Worm (Caenorhabditis elegans) whole organism, young adult: ENCODE measurements around the gene C07B5.8.

ENCODE experiments used
- C06A6.2 ChIP-seq: fragments of 200-800 bp; sonication (Bioruptor generic); conservative IDR thresholded peaks from 2 replicates; pipeline ENCODE4 v1.3.6; 2022; ENCODE audit warnings: missing genetic modification characterization, missing compliant biosample characterization
- F49E8.2 ChIP-seq: sonication (generic microtip); optimal IDR thresholded peaks from 3 replicates; lab custom pipeline; 2017; ENCODE audit warnings: missing genetic modification characterization, mild to moderate bottlenecking, missing compliant biosample characterization, antibody characterized with exemption, moderate library complexity; ENCODE audit not compliant: insufficient read depth
- F57A8.1 ChIP-seq: fragments of 200-800 bp; sonication (Bioruptor generic); optimal IDR thresholded peaks from 2 replicates; lab custom pipeline; 2018; ENCODE audit warnings: mild to moderate bottlenecking, missing genetic modification characterization, moderate library complexity, missing compliant biosample characterization
- Y95B8A.8 ChIP-seq: fragments of 200-800 bp; sonication (Bioruptor generic); IDR thresholded peaks from 2 replicates; pipeline ENCODE4 v1.3.6; 2022; ENCODE audit warnings: missing genetic modification reagents, missing genetic modification characterization, missing compliant biosample characterization
- ama-1 ChIP-seq, 3 experiments: fragments of 150-350 bp in 1 of 3; sonication (generic microtip) in 2 of 3; optimal IDR thresholded peaks; 2 replicates each; lab custom pipeline; 2014 to 2018; ENCODE audit warnings: missing biosample characterization in 2 of 3, missing genetic modification characterization in 2 of 3, missing genetic modification reagents in 2 of 3
- atf-7 ChIP-seq: sonication (generic microtip); optimal IDR thresholded peaks from 2 replicates; lab custom pipeline; 2017; ENCODE audit warnings: mild to moderate bottlenecking, missing genetic modification characterization, missing compliant biosample characterization
- bed-1 ChIP-seq: fragments of 200-800 bp; sonication (Bioruptor generic); IDR thresholded peaks from 2 replicates; pipeline ENCODE4 v1.3.6; 2022; ENCODE audit warnings: missing genetic modification reagents, missing genetic modification characterization, missing compliant biosample characterization
- cebp-2 ChIP-seq: fragments of 200-800 bp; sonication (Bioruptor generic); IDR thresholded peaks from 2 replicates; pipeline ENCODE4 v1.3.6; 2022; ENCODE audit warnings: missing genetic modification characterization, missing compliant biosample characterization
- ceh-100 ChIP-seq: fragments of 200-800 bp; sonication (Bioruptor generic); IDR thresholded peaks from 2 replicates; pipeline ENCODE4 v1.3.6; 2022; ENCODE audit warnings: missing genetic modification reagents, missing genetic modification characterization, missing compliant biosample characterization
- ceh-40 ChIP-seq: fragments of 200-800 bp; sonication (Bioruptor generic); IDR thresholded peaks from 2 replicates; pipeline ENCODE4 v1.3.6; 2022; ENCODE audit warnings: missing genetic modification characterization, missing compliant biosample characterization
- ceh-58 ChIP-seq: fragments of 200-800 bp; sonication (Bioruptor generic); IDR thresholded peaks from 2 replicates; pipeline ENCODE4 v1.3.6; 2022; ENCODE audit warnings: missing genetic modification characterization, missing compliant biosample characterization
- die-1 ChIP-seq: sonication (generic microtip); optimal IDR thresholded peaks from 2 replicates; lab custom pipeline; 2016; ENCODE audit warnings: missing genotype, mild to moderate bottlenecking, missing genetic modification characterization, missing compliant biosample characterization
- efl-1 ChIP-seq: fragments of 150-350 bp; optimal IDR thresholded peaks from 2 replicates; lab custom pipeline; 2014; ENCODE audit warnings: missing biosample characterization, missing genetic modification reagents, missing genetic modification characterization
- egl-18 ChIP-seq: fragments of 200-800 bp; sonication (Bioruptor generic); IDR thresholded peaks from 2 replicates; pipeline ENCODE4 v1.3.6; 2022; ENCODE audit warnings: missing genetic modification reagents, missing genetic modification characterization, missing compliant biosample characterization
- ekl-4 ChIP-seq: fragments of 200-800 bp; sonication (Bioruptor generic); IDR thresholded peaks from 2 replicates; pipeline ENCODE4 v1.3.6; 2022; ENCODE audit warnings: missing genetic modification reagents, missing genetic modification characterization, missing compliant biosample characterization
- ets-4 ChIP-seq: fragments of 200-800 bp; sonication (Bioruptor generic); optimal IDR thresholded peaks from 2 replicates; lab custom pipeline; 2018; ENCODE audit warnings: mild to moderate bottlenecking, missing genetic modification characterization, missing compliant biosample characterization
- gei-17 ChIP-seq: fragments of 200-800 bp; sonication (Bioruptor generic); optimal IDR thresholded peaks from 2 replicates; lab custom pipeline; 2018; ENCODE audit warnings: mild to moderate bottlenecking, missing genetic modification characterization, missing compliant biosample characterization
- him-1 ChIP-seq: sonication (generic microtip); optimal IDR thresholded peaks from 2 replicates; lab custom pipeline; 2016; ENCODE audit warnings: missing genotype, missing genetic modification reagents, missing genetic modification characterization, missing compliant biosample characterization
- hlh-26 ChIP-seq: fragments of 200-800 bp; sonication (Bioruptor generic); conservative IDR thresholded peaks from 2 replicates; pipeline ENCODE4 v1.3.6; 2022; ENCODE audit warnings: missing genetic modification reagents, missing genetic modification characterization, missing compliant biosample characterization
- hmg-20 ChIP-seq: fragments of 200-800 bp; sonication (Bioruptor generic); IDR thresholded peaks from 2 replicates; pipeline ENCODE4 v1.3.6; 2022; ENCODE audit warnings: missing genetic modification reagents, missing genetic modification characterization, missing compliant biosample characterization
- mcd-1 ChIP-seq: fragments of 200-800 bp; sonication (Bioruptor generic); IDR thresholded peaks from 2 replicates; pipeline ENCODE4 v1.3.6; 2022; ENCODE audit warnings: missing genetic modification reagents, missing genetic modification characterization, missing compliant biosample characterization
- nfya-1 ChIP-seq: sonication (generic microtip); optimal IDR thresholded peaks from 2 replicates; lab custom pipeline; 2017; ENCODE audit warnings: antibody characterized with exemption, missing compliant biosample characterization, missing genetic modification characterization, borderline replicate concordance; ENCODE audit not compliant: insufficient read depth
- nhr-90 ChIP-seq: sonication (generic microtip); optimal IDR thresholded peaks from 2 replicates; lab custom pipeline; 2016; ENCODE audit warnings: missing genotype, mild to moderate bottlenecking, missing genetic modification characterization, missing compliant biosample characterization
- rec-8 ChIP-seq, 2 experiments: sonication (generic microtip); optimal IDR thresholded peaks; 2 replicates each; lab custom pipeline; 2016; ENCODE audit warnings: mild to moderate bottlenecking in 2 of 2, missing genetic modification characterization in 2 of 2, missing genetic modification reagents in 2 of 2, missing genotype in 2 of 2, missing biosample characterization in 1 of 2, missing compliant biosample characterization in 1 of 2, moderate library complexity in 1 of 2
- repo-1 ChIP-seq: sonication (generic microtip); optimal IDR thresholded peaks from 2 replicates; lab custom pipeline; 2017; ENCODE audit warnings: mild to moderate bottlenecking, missing genetic modification characterization, missing compliant biosample characterization
- rpc-1 ChIP-seq, 2 experiments: fragments of 150-350 bp in 1 of 2; sonication (generic microtip) in 1 of 2; optimal IDR thresholded peaks; 2 replicates each; lab custom pipeline; 2014 to 2018; ENCODE audit warnings: missing biosample characterization in 1 of 2, missing genetic modification characterization in 1 of 2, missing genetic modification reagents in 1 of 2, missing genotype in 1 of 2
- snpc-1.1 ChIP-seq: sonication (generic microtip); optimal IDR thresholded peaks from 2 replicates; lab custom pipeline; 2017; ENCODE audit warnings: missing genetic modification characterization, mild to moderate bottlenecking, missing compliant biosample characterization, antibody characterized with exemption, moderate library complexity, missing genotype, missing genetic modification reagents; ENCODE audit not compliant: insufficient read depth
- snpc-3.4 ChIP-seq: sonication (generic microtip); optimal IDR thresholded peaks from 2 replicates; lab custom pipeline; 2017; ENCODE audit warnings: missing genetic modification characterization, mild to moderate bottlenecking, missing compliant biosample characterization, antibody characterized with exemption, moderate library complexity, missing genotype, missing genetic modification reagents
- snpc-4 ChIP-seq, 5 experiments: fragments of 150-350 bp in 1 of 5; sonication (generic microtip) in 4 of 5; optimal IDR thresholded peaks; 2 replicates each; lab custom pipeline; 2014 to 2018; ENCODE audit warnings: missing genetic modification characterization in 5 of 5, missing biosample characterization in 3 of 5, antibody characterized with exemption in 2 of 5, mild to moderate bottlenecking in 2 of 5, missing compliant biosample characterization in 2 of 5, missing genotype in 2 of 5, moderate library complexity in 2 of 5, missing genetic modification reagents in 1 of 5
- tbp1 ChIP-seq: fragments of 200-800 bp; sonication (Bioruptor generic); optimal IDR thresholded peaks from 2 replicates; lab custom pipeline; 2018; ENCODE audit warnings: mild to moderate bottlenecking, missing genetic modification characterization, missing compliant biosample characterization
- tlf-1 ChIP-seq: fragments of 200-800 bp; sonication (Bioruptor generic); optimal IDR thresholded peaks from 2 replicates; lab custom pipeline; 2018; ENCODE audit warnings: mild to moderate bottlenecking, missing genetic modification characterization, missing compliant biosample characterization
- ztf-26 ChIP-seq: sonication (generic microtip); optimal IDR thresholded peaks from 2 replicates; lab custom pipeline; 2017; ENCODE audit warnings: missing genetic modification characterization, missing compliant biosample characterization
- ztf-3 ChIP-seq: fragments of 200-800 bp; sonication (Bioruptor generic); optimal IDR thresholded peaks from 2 replicates; lab custom pipeline; 2018; ENCODE audit warnings: mild to moderate bottlenecking, missing genetic modification characterization, missing compliant biosample characterization

The C07B5.8 gene

DNA sequence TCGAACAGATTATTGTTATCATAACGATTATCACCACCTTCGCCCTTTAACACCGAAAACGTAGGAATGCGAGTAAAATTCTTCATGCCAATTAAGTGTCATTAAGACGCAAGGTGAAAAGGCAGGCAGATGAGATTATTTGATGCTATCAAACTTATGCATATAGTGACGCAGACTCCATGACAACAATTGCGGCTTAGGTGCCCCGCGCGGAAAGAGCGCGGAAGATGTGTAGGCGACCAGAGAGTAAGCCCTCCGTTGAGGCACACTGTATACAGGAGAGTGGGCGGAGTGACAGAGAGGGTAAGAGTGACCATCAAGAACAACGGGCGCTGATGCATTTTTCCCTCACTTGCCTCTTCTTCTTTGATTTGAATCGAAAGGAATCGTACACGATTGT lies 41.9 kb downstream of the C07B5.8 start:
- TF ChIP-seq ets-4 (GFP tag; lab: Kevin White, UChicago) = no peak
- no peak for TF ChIP-seq nhr-90
- no peak for TF ChIP-seq nfya-1 (tag; lab: Kevin White, UChicago)
- TF ChIP-seq egl-18 (GFP tag; lab: Robert Waterston, UW) = no peak
- TF ChIP-seq hmg-20 (GFP tag; lab: Robert Waterston, UW) = no peak
- TF ChIP-seq bed-1 = no peak
- TF ChIP-seq atf-7 = no peak
- TF ChIP-seq mcd-1 (GFP tag; lab: Robert Waterston, UW) = no peak
- no peak for TF ChIP-seq snpc-3.4 (tag; lab: Kevin White, UChicago)
- TF ChIP-seq ceh-100 = no peak

DNA sequence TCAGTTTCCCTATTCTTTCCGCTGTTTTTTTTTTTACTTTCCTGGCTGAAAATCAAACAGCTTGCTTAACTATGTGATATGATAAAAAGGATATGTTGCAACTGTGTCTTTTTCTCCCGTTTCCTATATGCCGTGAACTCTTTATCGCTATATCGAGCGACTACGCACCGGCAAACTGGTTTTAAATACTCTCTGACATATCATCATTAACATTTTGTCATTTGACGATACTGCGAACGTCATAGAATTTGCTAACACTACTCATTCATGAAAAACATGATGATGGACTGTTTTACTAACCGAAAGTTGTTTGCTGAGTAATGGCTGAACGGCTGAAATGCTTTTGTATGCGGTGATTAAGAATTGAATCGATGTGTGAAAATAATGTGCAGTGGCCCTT lies 45.1 kb downstream of the C07B5.8 start:
- TF ChIP-seq bed-1 = no peak
- TF ChIP-seq him-1 = no peak
- TF ChIP-seq Y95B8A.8 (GFP tag; lab: Robert Waterston, UW) = no peak
- no peak for TF ChIP-seq ceh-58
- TF ChIP-seq tlf-1 (GFP tag; lab: Kevin White, UChicago) = no peak
- TF ChIP-seq ekl-4 (GFP tag; lab: Robert Waterston, UW) = no peak
- no peak for TF ChIP-seq rec-8 (tag; optimal IDR thresholded peaks at IDR 0.05; lab: Kevin White, UChicago)
- TF ChIP-seq gei-17 = no peak
- TF ChIP-seq F49E8.2 (tag; lab: Kevin White, UChicago) = no peak
- no peak for TF ChIP-seq cebp-2 (GFP tag; lab: Robert Waterston, UW)
- no peak for TF ChIP-seq ztf-3 (GFP tag; lab: Kevin White, UChicago)
- no peak for TF ChIP-seq repo-1 (tag; lab: Kevin White, UChicago)

DNA sequence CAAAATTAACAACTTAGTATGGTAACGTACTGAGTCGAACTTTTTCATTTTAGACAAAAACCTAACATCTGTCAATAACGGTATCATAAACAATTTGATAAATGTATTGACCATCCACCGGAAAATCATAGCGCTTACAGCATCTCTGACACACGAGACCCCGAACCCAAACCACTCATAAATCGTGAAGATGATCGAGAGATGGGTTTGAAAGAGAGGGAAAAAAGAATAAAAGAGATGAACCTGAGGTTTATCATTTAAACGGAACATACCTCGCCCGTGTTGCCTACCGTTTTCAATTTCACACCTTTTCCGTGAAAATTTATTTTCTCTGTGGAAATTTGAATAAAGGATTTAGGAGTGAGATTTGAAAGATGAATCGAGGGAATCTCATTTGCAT lies 47.0 kb downstream of the C07B5.8 start:
- TF ChIP-seq ztf-26 (tag; lab: Kevin White, UChicago) (no peak), ceh-40 (no peak), tbp1 (GFP tag; lab: Kevin White, UChicago) (no peak), ama-1 (optimal IDR thresholded peaks at IDR 0.05; lab: Kevin White, UChicago) (no peak), ama-1 (GFP tag; optimal IDR thresholded peaks at IDR 0.05; lab: Kevin White, UChicago) (no peak), hlh-26 (no peak), snpc-4 (GFP tag; optimal IDR thresholded peaks at IDR 0.05; lab: Kevin White, UChicago) (no peak), snpc-4 (tag; optimal IDR thresholded peaks at IDR 0.05; lab: Kevin White, UChicago) (no peak), F49E8.2 (tag; lab: Kevin White, UChicago) (no peak), rpc-1 (optimal IDR thresholded peaks at IDR 0.05; lab: Kevin White, UChicago) (no peak), rpc-1 (tag; optimal IDR thresholded peaks at IDR 0.05; lab: Kevin White, UChicago) (no peak), F57A8.1 (GFP tag; lab: Kevin White, UChicago) (no peak), efl-1 (GFP tag; lab: Kevin White, UChicago) (no peak), C06A6.2 (GFP tag; lab: Robert Waterston, UW) (no peak), snpc-1.1 (tag; lab: Kevin White, UChicago) (no peak), die-1 (tag; lab: Kevin White, UChicago) (no peak)
- TF ChIP-seq, all 124 proteins: peak for 0
